Fruit fly (Drosophila melanogaster) whole organism, wandering third instar larva: ENCODE results near the gene inaF-D.

Experiments used
- CG9705 ChIP-seq: fragments of 200-800 bp; sonication (Bioruptor generic); optimal IDR thresholded peaks from 2 replicates; lab custom pipeline; 2018; ENCODE audit warnings: missing biosample characterization, mild to moderate bottlenecking, missing genetic modification characterization
- Dif ChIP-seq: fragments of 200-275, 200-300 bp; sonication (Bioruptor generic); optimal IDR thresholded peaks from 2 replicates; lab custom pipeline; 2018; ENCODE audit warnings: missing biosample characterization, missing genetic modification characterization; ENCODE audit not compliant: partially characterized antibody
- Hr78 ChIP-seq: fragments of >200 bp; optimal IDR thresholded peaks from 2 replicates; lab custom pipeline; 2017; ENCODE audit warnings: missing biosample characterization, missing genetic modification characterization
- Rel ChIP-seq, 2 experiments: fragments of 200-800 bp; sonication (Bioruptor generic) in 1 of 2; optimal IDR thresholded peaks; 2 replicates in 1 of 2; 3 replicates in 1 of 2; lab custom pipeline; 2016 to 2019; ENCODE audit warnings: mild to moderate bottlenecking in 2 of 2, missing biosample characterization in 2 of 2, missing genetic modification characterization in 2 of 2, moderate library complexity in 1 of 2
- Sp1 ChIP-seq: fragments of 200-800 bp; sonication (Bioruptor generic); optimal IDR thresholded peaks from 3 replicates; lab custom pipeline; 2019; ENCODE audit warnings: missing biosample characterization, mild to moderate bottlenecking, missing genetic modification characterization, moderate library complexity
- Vsx2 ChIP-seq: fragments of 200-300, 225-300 bp; sonication (Bioruptor generic); optimal IDR thresholded peaks from 2 replicates; lab custom pipeline; 2018; ENCODE audit warnings: missing biosample characterization, missing genetic modification characterization; ENCODE audit not compliant: partially characterized antibody
- brk ChIP-seq: fragments of 200-800 bp; sonication (Bioruptor generic); optimal IDR thresholded peaks from 2 replicates; lab custom pipeline; 2016; ENCODE audit warnings: missing biosample characterization, mild to moderate bottlenecking, missing genetic modification characterization
- foxo ChIP-seq, 2 experiments: fragments of 200-800 bp; sonication (Bioruptor generic); optimal IDR thresholded peaks; 2 replicates in 1 of 2; 3 replicates in 1 of 2; lab custom pipeline; 2016 to 2017; ENCODE audit warnings: missing biosample characterization in 2 of 2, missing genetic modification characterization in 2 of 2
- h ChIP-seq: fragments of 200-800 bp; sonication (Bioruptor generic); optimal IDR thresholded peaks from 3 replicates; lab custom pipeline; 2016; ENCODE audit warnings: missing biosample characterization, mild to moderate bottlenecking, missing genetic modification characterization
- lola ChIP-seq: fragments of >200 bp; optimal IDR thresholded peaks from 2 replicates; lab custom pipeline; 2017; ENCODE audit warnings: missing biosample characterization, missing genetic modification characterization
- psq ChIP-seq: fragments of 200-800 bp; sonication (Bioruptor generic); optimal IDR thresholded peaks from 3 replicates; lab custom pipeline; 2017; ENCODE audit warnings: missing biosample characterization, mild to moderate bottlenecking, missing genetic modification characterization, moderate library complexity
- sage ChIP-seq: fragments of 200-800 bp; sonication (Bioruptor generic); optimal IDR thresholded peaks from 2 replicates; lab custom pipeline; 2016; ENCODE audit warnings: missing biosample characterization, mild to moderate bottlenecking, missing genetic modification characterization
- usp ChIP-seq: fragments of >200 bp; optimal IDR thresholded peaks from 2 replicates; lab custom pipeline; 2017; ENCODE audit warnings: missing biosample characterization, missing genetic modification characterization
- woc ChIP-seq: sonication (Bioruptor generic); optimal IDR thresholded peaks from 2 replicates; lab custom pipeline; 2016; ENCODE audit warnings: missing biosample characterization, mild to moderate bottlenecking, missing genetic modification characterization

dm6 chrX:11714529-11715262 is 14.2 kb downstream of the inaF-D start:
- TF ChIP-seq Hr78 (no peak), Dif (GFP tag; lab: Kevin White, UChicago) (no peak), sage (GFP tag; lab: Kevin White, UChicago) (no peak), h (GFP tag; lab: Kevin White, UChicago) (no peak), brk (GFP tag; lab: Kevin White, UChicago) (peak; percentile 48), Sp1 (GFP tag; lab: Kevin White, UChicago) (no peak), Rel (GFP tag; optimal IDR thresholded peaks at IDR 0.05; lab: Kevin White, UChicago) (no peak), Rel (tag; optimal IDR thresholded peaks at IDR 0.05; lab: Kevin White, UChicago) (peak; percentile 42), lola (GFP tag; lab: Kevin White, UChicago) (no peak), foxo (GFP tag; optimal IDR thresholded peaks at IDR 0.05; lab: Kevin White, UChicago) (peak in 1 of 2 experiments; percentile 56), usp (GFP tag; lab: Kevin White, UChicago) (no peak), psq (peak; percentile 99), CG9705 (no peak), woc (peak; percentile 88), Vsx2 (GFP tag; lab: Kevin White, UChicago) (no peak)
